Fruit fly (Drosophila melanogaster) whole organism, embryonic: ENCODE data around the gene CG32344.

Experiments
- ATbp ChIP-seq: fragments of 200-800 bp; sonication (Bioruptor generic); optimal IDR thresholded peaks from 2 replicates; lab custom pipeline; 2017; ENCODE audit warnings: missing biosample characterization, mild to moderate bottlenecking, missing genetic modification characterization, missing genetic modification reagents
- Abd-B ChIP-seq: fragments of 200-800 bp; sonication (Bioruptor generic); optimal IDR thresholded peaks from 2 replicates; lab custom pipeline; 2018; ENCODE audit warnings: missing biosample characterization, mild to moderate bottlenecking, missing genetic modification characterization, moderate library complexity
- Bgb ChIP-seq: fragments of 200-800 bp; sonication (Bioruptor generic); IDR thresholded peaks from 2 replicates; pipeline ENCODE4 v1.3.6; 2022; ENCODE audit warnings: missing biosample characterization, missing genetic modification characterization; ENCODE audit not compliant: partially characterized antibody
- CG10959 ChIP-seq: fragments of 200-800 bp; sonication (Bioruptor generic); IDR thresholded peaks from 2 replicates; pipeline ENCODE4 v1.3.6; 2022; ENCODE audit warnings: missing biosample characterization, missing genetic modification characterization
- CG11247 ChIP-seq: fragments of 200-800 bp; sonication (Bioruptor generic); IDR thresholded peaks from 2 replicates; pipeline ENCODE4 v1.3.6; 2022; ENCODE audit warnings: missing biosample characterization, missing genetic modification characterization
- CG11723 ChIP-seq: fragments of 200-800 bp; sonication (Bioruptor generic); optimal IDR thresholded peaks from 2 replicates; lab custom pipeline; 2017; ENCODE audit warnings: missing biosample characterization, mild to moderate bottlenecking, missing genetic modification characterization
- CG12071 ChIP-seq: fragments of 200-800 bp; sonication (Bioruptor generic); optimal IDR thresholded peaks from 3 replicates; lab custom pipeline; 2018; ENCODE audit warnings: missing biosample characterization, mild to moderate bottlenecking, missing genetic modification characterization
- CG12659 ChIP-seq: fragments of 200-800 bp; sonication (Bioruptor generic); optimal IDR thresholded peaks from 3 replicates; lab custom pipeline; 2017; ENCODE audit warnings: mild to moderate bottlenecking, missing biosample characterization, missing genetic modification reagents, missing genetic modification characterization
- CG13287 ChIP-seq: fragments of 200-800 bp; sonication (Bioruptor generic); IDR thresholded peaks from 2 replicates; pipeline ENCODE4 v1.3.6; 2022; ENCODE audit warnings: missing biosample characterization, missing genetic modification characterization; ENCODE audit not compliant: partially characterized antibody
- CG13424 ChIP-seq: fragments of 200-800 bp; sonication (Bioruptor generic); optimal IDR thresholded peaks from 2 replicates; lab custom pipeline; 2019; ENCODE audit warnings: missing biosample characterization, mild to moderate bottlenecking, missing genetic modification characterization, moderate library complexity
- CG14860 ChIP-seq: fragments of 200-800 bp; sonication (Bioruptor generic); IDR thresholded peaks from 3 replicates; pipeline ENCODE4 v1.3.6; 2022; ENCODE audit warnings: missing biosample characterization, missing genetic modification characterization; ENCODE audit not compliant: partially characterized antibody
- CG15011 ChIP-seq: fragments of 200-800 bp; sonication (Bioruptor generic); optimal IDR thresholded peaks from 3 replicates; lab custom pipeline; 2018; ENCODE audit warnings: missing biosample characterization, mild to moderate bottlenecking, missing genetic modification characterization
- CG17912 ChIP-seq: fragments of 200-800 bp; sonication (Bioruptor generic); optimal IDR thresholded peaks from 2 replicates; lab custom pipeline; 2018; ENCODE audit warnings: missing biosample characterization, mild to moderate bottlenecking, missing genetic modification characterization
- CG31224 ChIP-seq: fragments of 200-800 bp; sonication (Bioruptor generic); IDR thresholded peaks from 2 replicates; pipeline ENCODE4 v1.3.6; 2022; ENCODE audit warnings: missing biosample characterization, missing genetic modification characterization
- CG4360 ChIP-seq: fragments of 200-800 bp; sonication (Bioruptor generic); IDR thresholded peaks from 2 replicates; pipeline ENCODE4 v1.3.6; 2022; ENCODE audit warnings: missing biosample characterization, missing genetic modification characterization
- CG4404 ChIP-seq: fragments of 200-800 bp; sonication (Bioruptor generic); IDR thresholded peaks from 2 replicates; pipeline ENCODE4 v1.3.6; 2022; ENCODE audit warnings: missing biosample characterization, missing genetic modification characterization
- CG6654 ChIP-seq: fragments of 200-800 bp; sonication (Bioruptor generic); optimal IDR thresholded peaks from 2 replicates; lab custom pipeline; 2017; ENCODE audit warnings: missing biosample characterization, mild to moderate bottlenecking, missing genetic modification characterization
- CG7745 ChIP-seq: fragments of 200-800 bp; sonication (Bioruptor generic); optimal IDR thresholded peaks from 2 replicates; lab custom pipeline; 2018; ENCODE audit warnings: missing biosample characterization, mild to moderate bottlenecking, missing genetic modification characterization, moderate library complexity
- CG8478 ChIP-seq: fragments of >200 bp; optimal IDR thresholded peaks from 2 replicates; lab custom pipeline; 2018
- CG8944 ChIP-seq: fragments of 200-800 bp; sonication (Bioruptor generic); optimal IDR thresholded peaks from 3 replicates; lab custom pipeline; 2016; ENCODE audit warnings: missing biosample characterization, missing genetic modification characterization
- CG9215 ChIP-seq: fragments of 200-800 bp; sonication (Bioruptor generic); IDR thresholded peaks from 2 replicates; pipeline ENCODE4 v1.3.6; 2022; ENCODE audit warnings: missing biosample characterization, missing genetic modification characterization
- CG9437 ChIP-seq: fragments of 200-800 bp; sonication (Bioruptor generic); optimal IDR thresholded peaks from 2 replicates; lab custom pipeline; 2018; ENCODE audit warnings: missing biosample characterization, mild to moderate bottlenecking, missing genetic modification characterization
- Dad ChIP-seq: fragments of 200-800 bp; sonication (Bioruptor generic); optimal IDR thresholded peaks from 3 replicates; lab custom pipeline; 2016; ENCODE audit warnings: missing biosample characterization, missing genetic modification characterization
- Dip2 ChIP-seq: fragments of 200-800 bp; sonication (Bioruptor generic); IDR thresholded peaks from 2 replicates; pipeline ENCODE4 v1.3.6; 2022; ENCODE audit warnings: missing biosample characterization, missing genetic modification characterization
- Doc2 ChIP-seq: fragments of 200-800 bp; sonication (Bioruptor generic); IDR thresholded peaks from 2 replicates; pipeline ENCODE4 v1.3.6; 2022; ENCODE audit warnings: missing biosample characterization, missing genetic modification characterization
- Lim3 ChIP-seq: fragments of 200-800 bp; sonication (Bioruptor generic); IDR thresholded peaks from 2 replicates; pipeline ENCODE4 v1.3.6; 2022; ENCODE audit warnings: missing biosample characterization, missing genetic modification characterization
- Ssrp ChIP-seq: fragments of 200-800 bp; sonication (Bioruptor generic); optimal IDR thresholded peaks from 2 replicates; lab custom pipeline; 2018; ENCODE audit warnings: missing biosample characterization, mild to moderate bottlenecking, missing genetic modification characterization, moderate library complexity
- bab2 ChIP-seq: fragments of 200-800 bp; sonication (Bioruptor generic); optimal IDR thresholded peaks from 2 replicates; lab custom pipeline; 2016; ENCODE audit warnings: missing biosample characterization, missing genetic modification characterization
- bbx ChIP-seq: fragments of 200-800 bp; sonication (Bioruptor generic); IDR thresholded peaks from 2 replicates; pipeline ENCODE4 v1.3.6; 2022; ENCODE audit warnings: missing biosample characterization, missing genetic modification characterization; ENCODE audit not compliant: partially characterized antibody
- bcd ChIP-seq: fragments of 200-800 bp; sonication (Bioruptor generic); optimal IDR thresholded peaks from 2 replicates; lab custom pipeline; 2017; ENCODE audit warnings: missing biosample characterization, mild to moderate bottlenecking, missing genetic modification characterization
- disco-r ChIP-seq: fragments of 200-800 bp; sonication (Bioruptor generic); optimal IDR thresholded peaks from 2 replicates; lab custom pipeline; 2016; ENCODE audit warnings: missing biosample characterization, missing genetic modification characterization
- dysf ChIP-seq: fragments of 200-800 bp; sonication (Bioruptor generic); IDR thresholded peaks from 3 replicates; pipeline ENCODE4 v1.3.6; 2022; ENCODE audit warnings: missing biosample characterization, missing genetic modification characterization
- eve ChIP-seq, 2 experiments: fragments of >200 bp; optimal IDR thresholded peaks; 2 replicates each; lab custom pipeline; 2017; ENCODE audit warnings: missing biosample characterization in 2 of 2, missing genetic modification characterization in 2 of 2
- gem ChIP-seq: fragments of 200-800 bp; sonication (Bioruptor generic); optimal IDR thresholded peaks from 2 replicates; lab custom pipeline; 2019; ENCODE audit warnings: missing biosample characterization, mild to moderate bottlenecking, missing genetic modification characterization, moderate library complexity
- gfzf ChIP-seq: fragments of 200-800 bp; sonication (Bioruptor generic); optimal IDR thresholded peaks from 2 replicates; lab custom pipeline; 2016; ENCODE audit warnings: missing biosample characterization, mild to moderate bottlenecking, missing genetic modification characterization, moderate library complexity
- gt ChIP-seq: fragments of 200-800 bp; sonication (Bioruptor generic); IDR thresholded peaks from 2 replicates; pipeline ENCODE4 v1.3.6; 2022; ENCODE audit warnings: missing biosample characterization, missing genetic modification characterization
- knrl ChIP-seq: fragments of 200-800 bp; sonication (Bioruptor generic); IDR thresholded peaks from 3 replicates; pipeline ENCODE4 v1.3.6; 2022; ENCODE audit warnings: missing biosample characterization, missing genetic modification characterization; ENCODE audit not compliant: partially characterized antibody
- lov ChIP-seq, 2 experiments: fragments of 200-800 bp in 1 of 2; fragments of >200 bp in 1 of 2; sonication (Bioruptor generic) in 1 of 2; IDR thresholded peaks in 1 of 2; optimal IDR thresholded peaks in 1 of 2; 2 replicates in 1 of 2; 3 replicates in 1 of 2; pipeline versions ENCODE4 v1.3.6 to Lab custom; 2017 to 2022; ENCODE audit warnings: missing biosample characterization in 1 of 2, missing genetic modification characterization in 1 of 2
- nmo ChIP-seq: fragments of 200-800 bp; sonication (Bioruptor generic); optimal IDR thresholded peaks from 2 replicates; lab custom pipeline; 2018; ENCODE audit warnings: missing biosample characterization, mild to moderate bottlenecking, missing genetic modification characterization, moderate library complexity
- onecut ChIP-seq: fragments of 200-800 bp; sonication (Bioruptor generic); IDR thresholded peaks from 2 replicates; pipeline ENCODE4 v1.3.6; 2022; ENCODE audit warnings: missing biosample characterization, missing genetic modification characterization
- otp ChIP-seq: fragments of 200-800 bp; sonication (Bioruptor generic); IDR thresholded peaks from 3 replicates; pipeline ENCODE4, ENCODE4 v1.3.6; 2022; ENCODE audit warnings: missing biosample characterization, missing genetic modification characterization
- pb ChIP-seq: fragments of 200-800 bp; sonication (Bioruptor generic); optimal IDR thresholded peaks from 3 replicates; lab custom pipeline; 2016; ENCODE audit warnings: missing biosample characterization, missing genetic modification characterization
- peb ChIP-seq: fragments of 200-800 bp; sonication (Bioruptor generic); IDR thresholded peaks from 2 replicates; pipeline ENCODE4 v1.3.6; 2022; ENCODE audit warnings: missing biosample characterization, missing genetic modification characterization
- pros ChIP-seq: fragments of 200-800 bp; sonication (Bioruptor generic); optimal IDR thresholded peaks from 3 replicates; lab custom pipeline; 2019; ENCODE audit warnings: missing biosample characterization, mild to moderate bottlenecking, missing genetic modification characterization, moderate library complexity
- pum ChIP-seq: fragments of 200-800 bp; sonication (Bioruptor generic); optimal IDR thresholded peaks from 2 replicates; lab custom pipeline; 2016; ENCODE audit warnings: missing biosample characterization, missing genetic modification characterization
- sens-2 ChIP-seq: fragments of 200-800 bp; sonication (Bioruptor generic); IDR thresholded peaks from 2 replicates; pipeline ENCODE4 v1.3.6; 2022; ENCODE audit warnings: missing biosample characterization, missing genetic modification characterization
- seq ChIP-seq: fragments of 200-800 bp; sonication (Bioruptor generic); IDR thresholded peaks from 2 replicates; pipeline ENCODE4 v1.3.6; 2022; ENCODE audit warnings: missing biosample characterization, missing genetic modification characterization
- sima ChIP-seq: fragments of 200-800 bp; sonication (Bioruptor generic); optimal IDR thresholded peaks from 2 replicates; lab custom pipeline; 2016; ENCODE audit warnings: missing biosample characterization, missing genetic modification characterization
- sisA ChIP-seq: fragments of 200-800 bp; sonication (Bioruptor generic); IDR thresholded peaks from 2 replicates; pipeline ENCODE4 v1.3.6; 2022; ENCODE audit warnings: missing biosample characterization, missing genetic modification characterization
- slbo ChIP-seq: fragments of 200-800 bp; sonication (Bioruptor generic); IDR thresholded peaks from 2 replicates; pipeline ENCODE4 v1.3.6; 2022; ENCODE audit warnings: missing biosample characterization, missing genetic modification characterization
- zen2 ChIP-seq: fragments of 200-800 bp; sonication (Bioruptor generic); IDR thresholded peaks from 3 replicates; pipeline ENCODE4 v1.3.6; 2022; ENCODE audit warnings: missing biosample characterization, missing genetic modification characterization; ENCODE audit not compliant: partially characterized antibody

The CG32344 gene

dm6 chr3L:294841-295408, 29.6 kb downstream of the CG32344 start (continued):
- no peak for TF ChIP-seq CG10959
- peak; percentile 3 for TF ChIP-seq bab2 (GFP tag; lab: Kevin White, UChicago)
- no peak for TF ChIP-seq CG11723 (GFP tag; lab: Kevin White, UChicago)
- TF ChIP-seq Doc2 (GFP tag; lab: Robert Waterston, UW): no peak
- no peak for TF ChIP-seq bbx (GFP tag; lab: Robert Waterston, UW)
- peak; percentile 18 for TF ChIP-seq ATbp
- TF ChIP-seq slbo (GFP tag; lab: Robert Waterston, UW): no peak
- no peak for TF ChIP-seq otp (GFP tag; lab: Robert Waterston, UW)
- TF ChIP-seq Lim3 (GFP tag; lab: Robert Waterston, UW): no peak
- TF ChIP-seq dysf (GFP tag; lab: Robert Waterston, UW): no peak
- peak; percentile 53 for TF ChIP-seq Ssrp (tag; lab: Kevin White, UChicago)
- no peak for TF ChIP-seq Dad (GFP tag; lab: Kevin White, UChicago)
- TF ChIP-seq peb (GFP tag; lab: Robert Waterston, UW): no peak
- TF ChIP-seq CG9215 (GFP tag; lab: Robert Waterston, UW): no peak
- TF ChIP-seq lov (optimal IDR thresholded peaks at IDR 0.05; lab: Kevin White, UChicago): no peak
- no peak for TF ChIP-seq lov (GFP tag; IDR thresholded peaks at IDR 0.05; lab: Robert Waterston, UW)
- TF ChIP-seq bcd: peak; percentile 2
- TF ChIP-seq disco-r: no peak
- no peak for TF ChIP-seq CG7745
- no peak for TF ChIP-seq gfzf
- TF ChIP-seq CG17912: no peak
- no peak for TF ChIP-seq sens-2 (GFP tag; lab: Robert Waterston, UW)
- peak; percentile 71 for TF ChIP-seq nmo
- peak; percentile 66 for TF ChIP-seq gem (tag; lab: Kevin White, UChicago)
- no peak for TF ChIP-seq CG12659 (GFP tag; lab: Kevin White, UChicago)
- no peak for TF ChIP-seq Dip2 (GFP tag; lab: Robert Waterston, UW)
- no peak for TF ChIP-seq CG8478 (lab: Kevin White, UChicago)
- TF ChIP-seq pros (GFP tag; lab: Kevin White, UChicago): no peak
- no peak for TF ChIP-seq sisA (GFP tag; lab: Robert Waterston, UW)
- no peak for TF ChIP-seq CG6654 (GFP tag; lab: Kevin White, UChicago)
- peak; percentile 8 for TF ChIP-seq pum (GFP tag; lab: Kevin White, UChicago)
- TF ChIP-seq CG13287 (GFP tag; lab: Robert Waterston, UW): no peak
- TF ChIP-seq sima (GFP tag; lab: Kevin White, UChicago): no peak
- no peak for TF ChIP-seq CG4404 (GFP tag; lab: Robert Waterston, UW)
- TF ChIP-seq onecut (GFP tag; lab: Robert Waterston, UW): no peak
- no peak for TF ChIP-seq CG4360 (GFP tag; lab: Robert Waterston, UW)
- TF ChIP-seq Abd-B: no peak
- no peak for TF ChIP-seq eve (GFP tag; optimal IDR thresholded peaks at IDR 0.05; lab: Kevin White, UChicago)
- no peak for TF ChIP-seq seq
- no peak for TF ChIP-seq pb (GFP tag; lab: Kevin White, UChicago)
- TF ChIP-seq CG31224 (GFP tag; lab: Robert Waterston, UW): no peak
- TF ChIP-seq zen2: no peak
- TF ChIP-seq CG14860: no peak
- TF ChIP-seq CG13424 (tag; lab: Kevin White, UChicago): peak; percentile 28
- no peak for TF ChIP-seq gt
- TF ChIP-seq Bgb: no peak
- no peak for TF ChIP-seq knrl (GFP tag; lab: Robert Waterston, UW)
- TF ChIP-seq CG9437 (GFP tag; lab: Kevin White, UChicago): no peak
- TF ChIP-seq CG8944 (GFP tag; lab: Kevin White, UChicago): peak; percentile 31
- TF ChIP-seq CG11247 (GFP tag; lab: Robert Waterston, UW): no peak
- no peak for TF ChIP-seq CG12071 (GFP tag; lab: Kevin White, UChicago)
- TF ChIP-seq CG15011: no peak
